Fruit fly (Drosophila melanogaster) whole organism, pupa: ENCODE data around the gene tos.
A peak's percentile ranks its signal among the peaks of the same experiment; 100 is the strongest.

ENCODE experiments used
- CG10348 ChIP-seq: fragments of 200-800 bp; sonication (Bioruptor generic); IDR thresholded peaks from 2 replicates; pipeline ENCODE4 v1.3.6; 2022; ENCODE audit warnings: missing biosample characterization, missing genetic modification characterization
- CG12605 ChIP-seq: fragments of 200-800 bp; sonication (Bioruptor generic); IDR thresholded peaks from 2 replicates; pipeline ENCODE4 v1.3.6; 2022; ENCODE audit warnings: missing biosample characterization, missing genetic modification characterization
- CG13204 ChIP-seq: fragments of 200-800 bp; sonication (Bioruptor generic); optimal IDR thresholded peaks from 2 replicates; lab custom pipeline; 2018; ENCODE audit warnings: missing biosample characterization, mild to moderate bottlenecking, missing genetic modification characterization, moderate library complexity
- CG14655 ChIP-seq: fragments of 200-800 bp; sonication (Bioruptor generic); optimal IDR thresholded peaks from 3 replicates; lab custom pipeline; 2017; ENCODE audit warnings: mild to moderate bottlenecking, missing biosample characterization, missing genetic modification reagents, missing genetic modification characterization
- CG15710 ChIP-seq: fragments of 200-800 bp; sonication (Bioruptor generic); optimal IDR thresholded peaks from 2 replicates; lab custom pipeline; 2018; ENCODE audit warnings: missing biosample characterization, mild to moderate bottlenecking, missing genetic modification characterization, moderate library complexity
- CG17806 ChIP-seq: fragments of 200-800 bp; sonication (Bioruptor generic); optimal IDR thresholded peaks from 2 replicates; lab custom pipeline; 2018; ENCODE audit warnings: missing biosample characterization, mild to moderate bottlenecking, missing genetic modification characterization, moderate library complexity
- CG32121 ChIP-seq: fragments of 200-800 bp; sonication (Bioruptor generic); IDR thresholded peaks from 2 replicates; pipeline ENCODE4 v1.3.6; 2022; ENCODE audit warnings: missing biosample characterization, missing genetic modification characterization
- CG34367 ChIP-seq: fragments of 200-800 bp; sonication (Bioruptor generic); optimal IDR thresholded peaks from 2 replicates; lab custom pipeline; 2018; ENCODE audit warnings: missing biosample characterization, mild to moderate bottlenecking, missing genetic modification characterization
- CG4496 ChIP-seq: fragments of 200-800 bp; sonication (Bioruptor generic); IDR thresholded peaks from 3 replicates; pipeline ENCODE4 v1.3.6; 2022; ENCODE audit warnings: missing biosample characterization, missing genetic modification characterization
- CG8159 ChIP-seq: fragments of 200-800 bp; sonication (Bioruptor generic); optimal IDR thresholded peaks from 3 replicates; lab custom pipeline; 2018; ENCODE audit warnings: missing biosample characterization, mild to moderate bottlenecking, missing genetic modification characterization, moderate library complexity
- CG8301 ChIP-seq: fragments of 200-800 bp; sonication (Bioruptor generic); optimal IDR thresholded peaks from 2 replicates; lab custom pipeline; 2018; ENCODE audit warnings: missing biosample characterization, mild to moderate bottlenecking, missing genetic modification characterization
- CG9948 ChIP-seq: fragments of 200-800 bp; sonication (Bioruptor generic); optimal IDR thresholded peaks from 2 replicates; lab custom pipeline; 2018; ENCODE audit warnings: missing biosample characterization, mild to moderate bottlenecking, missing genetic modification characterization, moderate library complexity
- D1 ChIP-seq: fragments of 200-800 bp; sonication (Bioruptor generic); optimal IDR thresholded peaks from 2 replicates; lab custom pipeline; 2018; ENCODE audit warnings: missing biosample characterization, mild to moderate bottlenecking, missing genetic modification characterization, moderate library complexity
- EcR ChIP-seq: fragments of 200-800 bp; sonication (Bioruptor generic); optimal IDR thresholded peaks from 3 replicates; lab custom pipeline; 2019; ENCODE audit warnings: missing biosample characterization, missing genetic modification characterization, mild to moderate bottlenecking, moderate library complexity, missing genetic modification reagents
- Ets98B ChIP-seq: fragments of 200-800 bp; sonication (Bioruptor generic); IDR thresholded peaks from 2 replicates; pipeline ENCODE4 v1.3.6; 2022; ENCODE audit warnings: missing biosample characterization, missing genetic modification characterization
- Pif1A ChIP-seq: fragments of 200-800 bp; sonication (Bioruptor generic); optimal IDR thresholded peaks from 3 replicates; lab custom pipeline; 2016; ENCODE audit warnings: missing biosample characterization, missing genetic modification characterization
- Pif1B ChIP-seq: fragments of 200-800 bp; sonication (Bioruptor generic); optimal IDR thresholded peaks from 3 replicates; lab custom pipeline; 2016; ENCODE audit warnings: missing biosample characterization, missing genetic modification characterization
- Snoo ChIP-seq: fragments of 200-800 bp; sonication (Bioruptor generic); optimal IDR thresholded peaks from 3 replicates; lab custom pipeline; 2017; ENCODE audit warnings: missing biosample characterization, mild to moderate bottlenecking, missing genetic modification characterization, inconsistent platforms
- fd96Ca ChIP-seq: fragments of 200-800 bp; sonication (Bioruptor generic); IDR thresholded peaks from 3 replicates; pipeline ENCODE4 v1.3.6; 2022; ENCODE audit warnings: missing biosample characterization, missing genetic modification characterization
- gl ChIP-seq: fragments of 200-800 bp; sonication (Bioruptor generic); optimal IDR thresholded peaks from 2 replicates; lab custom pipeline; 2018; ENCODE audit warnings: missing biosample characterization, mild to moderate bottlenecking, missing genetic modification characterization
- rn ChIP-seq: fragments of 200-800 bp; sonication (Bioruptor generic); IDR thresholded peaks from 2 replicates; pipeline ENCODE4 v1.3.6; 2022; ENCODE audit warnings: missing biosample characterization, missing genetic modification characterization

The tos gene

DNA sequence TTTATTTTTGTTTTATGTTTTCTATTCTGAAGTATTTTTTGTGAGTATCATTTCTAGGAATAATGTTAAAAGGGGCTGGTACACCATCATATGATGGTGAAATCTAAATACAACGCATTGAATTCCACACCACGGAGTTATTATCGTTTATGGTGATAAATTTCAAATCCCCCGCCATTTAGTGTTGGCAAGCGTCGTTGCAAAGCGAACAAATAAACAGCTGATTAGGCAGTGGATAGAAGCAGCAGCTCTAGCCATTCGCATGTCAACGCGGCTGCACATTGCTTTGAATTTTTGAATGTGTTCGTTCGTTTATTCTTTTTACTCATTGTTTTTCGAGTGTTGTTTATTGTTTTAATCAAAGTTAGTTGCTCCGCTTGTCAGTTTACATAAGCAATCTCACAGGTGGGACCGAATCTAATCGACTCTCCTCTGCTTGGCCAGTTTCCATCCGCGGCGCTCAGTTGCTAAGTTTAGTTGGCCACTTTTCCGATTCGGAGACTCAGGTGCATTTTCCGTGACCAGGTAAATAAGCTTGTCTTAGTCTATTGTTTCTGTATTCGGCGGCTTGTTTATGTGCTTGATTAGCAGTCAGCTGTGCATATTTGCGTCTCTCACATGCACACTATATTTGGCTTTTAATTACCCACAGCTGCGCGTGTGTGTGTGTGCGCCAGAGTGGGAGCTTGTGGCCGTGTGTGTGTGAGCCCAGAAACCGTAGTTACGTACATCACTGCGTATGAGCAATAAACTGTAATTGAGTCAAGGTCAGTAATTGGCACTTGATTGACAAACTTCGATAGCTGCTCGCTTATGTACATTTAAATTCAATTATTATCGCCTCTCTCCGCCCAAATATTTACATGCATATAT lies 4.7 kb downstream of the tos start, which contains the start of the genes Mst36Fa and CG31751:
Mst36Fa (minus strand) TSS at position 51 of the 873 bp plus-strand sequence.
CG31751 (plus strand) TSS at position 274 of the 873 bp plus-strand sequence.
- 0 out of 2 replicates have a peak, but pooled peaks have one; percentile 23 for TF ChIP-seq Ets98B (GFP tag; lab: Robert Waterston, UW)
- TF ChIP-seq CG10348 = 0 out of 2 replicates have a peak, but pooled peaks have one; percentile 6
- no peak for TF ChIP-seq rn (GFP tag; lab: Robert Waterston, UW)
- TF ChIP-seq CG4496 (GFP tag; lab: Robert Waterston, UW) = peak; percentile 46; the same call in 1 of the 3 replicates
- no peak for TF ChIP-seq CG34367 (tag; lab: Kevin White, UChicago)
- TF ChIP-seq CG15710 (tag; lab: Kevin White, UChicago) = no peak

DNA sequence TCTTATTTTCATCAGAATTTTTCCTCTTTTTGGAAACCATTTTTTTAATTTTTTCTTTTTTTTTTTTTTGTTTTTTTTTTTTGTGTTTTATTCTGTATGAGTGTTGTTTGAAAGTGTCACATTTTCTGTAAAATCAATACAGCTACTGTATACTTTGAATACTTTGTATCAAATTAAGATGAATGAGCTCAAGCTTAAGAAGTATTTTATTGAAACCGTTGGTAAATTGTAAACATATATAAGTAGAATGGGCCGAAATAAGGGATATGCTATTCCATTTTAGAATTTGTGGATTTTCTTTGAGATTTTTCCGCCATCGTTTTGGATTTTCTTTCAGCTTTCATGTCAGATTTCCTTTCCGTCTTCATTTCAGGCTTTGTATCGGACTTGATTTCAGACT lies 6.9 kb downstream of the tos start, which contains the start of gene Mst36Fb:
Mst36Fb (minus strand) TSS at position 101 of the 400 bp plus-strand sequence.
- TF ChIP-seq rn (GFP tag; lab: Robert Waterston, UW) = no peak
- TF ChIP-seq CG8301 = no peak
- no peak for TF ChIP-seq Pif1B (GFP tag; lab: Kevin White, UChicago)
- TF ChIP-seq CG14655 (GFP tag; lab: Kevin White, UChicago) = no peak
- no peak for TF ChIP-seq gl
- no peak for TF ChIP-seq CG17806 (tag; lab: Kevin White, UChicago)
- TF ChIP-seq D1 (tag; lab: Kevin White, UChicago) = no peak
- no peak for TF ChIP-seq CG13204 (GFP tag; lab: Kevin White, UChicago)
- TF ChIP-seq CG32121 (GFP tag; lab: Robert Waterston, UW) = no peak
- no peak for TF ChIP-seq fd96Ca (GFP tag; lab: Robert Waterston, UW)
- no peak for TF ChIP-seq EcR (GFP tag; lab: Kevin White, UChicago)
- TF ChIP-seq CG15710 (tag; lab: Kevin White, UChicago) = no peak
- TF ChIP-seq CG34367 (tag; lab: Kevin White, UChicago) = no peak
- no peak for TF ChIP-seq CG8159 (tag; lab: Kevin White, UChicago)
- no peak for TF ChIP-seq Ets98B (GFP tag; lab: Robert Waterston, UW)
- no peak for TF ChIP-seq Snoo (tag; lab: Kevin White, UChicago)

dm6 chr2L:18673185-18673584 lies 8.7 kb downstream of the tos start, which contains the start of gene CG43339:
CG43339 (minus strand) TSS chr2L:18673285.
- no peak for TF ChIP-seq CG12605 (GFP tag; lab: Robert Waterston, UW)
- no peak for TF ChIP-seq rn (GFP tag; lab: Robert Waterston, UW)
- no peak for TF ChIP-seq CG17806 (tag; lab: Kevin White, UChicago)
- no peak for TF ChIP-seq CG8301
- no peak for TF ChIP-seq CG8159 (tag; lab: Kevin White, UChicago)
- TF ChIP-seq CG32121 (GFP tag; lab: Robert Waterston, UW) = no peak
- TF ChIP-seq CG15710 (tag; lab: Kevin White, UChicago) = no peak
- no peak for TF ChIP-seq gl
- TF ChIP-seq Pif1A (GFP tag; lab: Kevin White, UChicago) = no peak
- no peak for TF ChIP-seq EcR (GFP tag; lab: Kevin White, UChicago)
- TF ChIP-seq, all 21 proteins: peak for 0

DNA sequence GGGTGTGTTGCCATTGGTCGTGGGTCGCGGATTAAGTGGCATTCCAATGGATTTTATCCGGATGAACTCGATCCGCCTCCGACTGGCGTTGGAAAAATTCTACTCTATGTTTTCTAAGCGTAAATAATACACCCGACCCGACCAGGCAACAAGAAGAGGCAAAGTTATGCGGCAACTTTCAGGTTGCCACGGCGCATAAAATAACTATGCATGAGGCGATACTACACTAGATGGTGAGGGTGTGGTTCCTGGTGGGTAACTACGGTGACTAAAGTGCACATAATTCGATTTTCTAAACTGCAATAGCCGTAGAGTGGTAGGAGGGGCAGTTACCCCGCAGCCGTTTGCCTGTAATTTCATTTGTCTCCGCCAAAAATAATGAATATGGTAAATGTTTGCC lies 10.7 kb downstream of the tos start, which contains the start of gene CG43338:
CG43338 (minus strand) TSS at position 101 of the 400 bp plus-strand sequence.
- TF ChIP-seq CG14655 (GFP tag; lab: Kevin White, UChicago) (no peak), EcR (GFP tag; lab: Kevin White, UChicago) (no peak), CG34367 (tag; lab: Kevin White, UChicago) (no peak), CG8159 (tag; lab: Kevin White, UChicago) (no peak), Snoo (tag; lab: Kevin White, UChicago) (no peak), CG9948 (tag; lab: Kevin White, UChicago) (no peak), CG15710 (tag; lab: Kevin White, UChicago) (no peak), CG4496 (GFP tag; lab: Robert Waterston, UW) (no peak), CG8301 (no peak), CG17806 (tag; lab: Kevin White, UChicago) (no peak), rn (GFP tag; lab: Robert Waterston, UW) (no peak), fd96Ca (GFP tag; lab: Robert Waterston, UW) (no peak), CG13204 (GFP tag; lab: Kevin White, UChicago) (no peak)
- TF ChIP-seq, all 21 proteins: peak for 0

- TF ChIP-seq Pif1A (GFP tag; lab: Kevin White, UChicago) (no peak), D1 (tag; lab: Kevin White, UChicago) (peak; percentile 47)
Measured at dm6 chr2L:18665952-18666606, 15.8 kb downstream of the tos start.
